Fruit fly (Drosophila melanogaster) whole organism, embryonic: ENCODE measurements around the gene ph-d.

Source experiments
- Bgb ChIP-seq: fragments of 200-800 bp; sonication (Bioruptor generic); IDR thresholded peaks from 2 replicates; pipeline ENCODE4 v1.3.6; 2022; ENCODE audit warnings: missing biosample characterization, missing genetic modification characterization; ENCODE audit not compliant: partially characterized antibody
- CG10267 ChIP-seq: fragments of 200-800 bp; sonication (Bioruptor generic); optimal IDR thresholded peaks from 2 replicates; lab custom pipeline; 2018; ENCODE audit warnings: missing biosample characterization, mild to moderate bottlenecking, missing genetic modification characterization, moderate library complexity
- CG10321 ChIP-seq: fragments of 200-800 bp; sonication (Bioruptor generic); IDR thresholded peaks from 2 replicates; pipeline ENCODE4 v1.3.6; 2022; ENCODE audit warnings: missing biosample characterization, missing genetic modification characterization
- CG10543 ChIP-seq: fragments of 200-800 bp; sonication (Bioruptor generic); optimal IDR thresholded peaks from 3 replicates; lab custom pipeline; 2017; ENCODE audit warnings: missing biosample characterization, mild to moderate bottlenecking, missing genetic modification characterization, moderate library complexity
- CG12104 ChIP-seq: fragments of 200-800 bp; sonication (Bioruptor generic); optimal IDR thresholded peaks from 3 replicates; lab custom pipeline; 2016; ENCODE audit warnings: missing biosample characterization, missing genetic modification characterization
- CG12391 ChIP-seq: fragments of 200-800 bp; sonication (Bioruptor generic); optimal IDR thresholded peaks from 3 replicates; lab custom pipeline; 2018; ENCODE audit warnings: missing biosample characterization, mild to moderate bottlenecking, missing genetic modification characterization, moderate library complexity
- CG12769 ChIP-seq: fragments of 200-800 bp; sonication (Bioruptor generic); optimal IDR thresholded peaks from 2 replicates; lab custom pipeline; 2019; ENCODE audit warnings: missing biosample characterization, mild to moderate bottlenecking, missing genetic modification characterization, moderate library complexity
- CG14050 ChIP-seq: fragments of 200-800 bp; sonication (Bioruptor generic); IDR thresholded peaks from 3 replicates; pipeline ENCODE4 v1.3.6; 2022; ENCODE audit warnings: missing biosample characterization, missing genetic modification characterization
- CG1603 ChIP-seq: fragments of 200-800 bp; sonication (Bioruptor generic); optimal IDR thresholded peaks from 2 replicates; lab custom pipeline; 2019; ENCODE audit warnings: missing biosample characterization, mild to moderate bottlenecking, missing genetic modification characterization, moderate library complexity
- CG34376 ChIP-seq: fragments of 200-800 bp; sonication (Bioruptor generic); optimal IDR thresholded peaks from 2 replicates; lab custom pipeline; 2018; ENCODE audit warnings: missing biosample characterization, mild to moderate bottlenecking, missing genetic modification characterization
- CG3726 ChIP-seq: fragments of 200-800 bp; sonication (Bioruptor generic); IDR thresholded peaks from 3 replicates; pipeline ENCODE4, ENCODE4 v1.3.6; 2022; ENCODE audit warnings: missing biosample characterization, missing genetic modification characterization
- CG43689 ChIP-seq: fragments of 200-800 bp; sonication (Bioruptor generic); IDR thresholded peaks from 2 replicates; pipeline ENCODE4 v1.3.6; 2022; ENCODE audit warnings: missing biosample characterization, missing genetic modification characterization
- Dip3 ChIP-seq: fragments of 200-800 bp; sonication (Bioruptor generic); optimal IDR thresholded peaks from 3 replicates; lab custom pipeline; 2016; ENCODE audit warnings: missing biosample characterization, missing genetic modification characterization
- Drgx ChIP-seq: fragments of 200-800 bp; sonication (Bioruptor generic); IDR thresholded peaks from 2 replicates; pipeline ENCODE4 v1.3.6; 2022; ENCODE audit warnings: missing biosample characterization, missing genetic modification characterization
- ERR ChIP-seq: fragments of 200-800 bp; sonication (Bioruptor generic); optimal IDR thresholded peaks from 2 replicates; lab custom pipeline; 2016; ENCODE audit warnings: missing biosample characterization, missing genetic modification characterization
- Ets65A ChIP-seq: fragments of 200-800 bp; sonication (Bioruptor generic); peaks from one replicate; lab custom pipeline; 2016; ENCODE audit warnings: missing biosample characterization, missing genetic modification characterization
- GATAe ChIP-seq: fragments of 200-800 bp; sonication (Bioruptor generic); conservative IDR thresholded peaks from 2 replicates; pipeline ENCODE4 v1.3.6; 2022; ENCODE audit warnings: missing biosample characterization, missing genetic modification characterization
- Hr78 ChIP-seq, 2 experiments: fragments of 200-800 bp in 1 of 2; fragments of >200 bp in 1 of 2; sonication (Bioruptor generic) in 1 of 2; optimal IDR thresholded peaks; 2 replicates each; lab custom pipeline; 2017 to 2019; ENCODE audit warnings: missing biosample characterization in 2 of 2, missing genetic modification characterization in 2 of 2, mild to moderate bottlenecking in 1 of 2, moderate library complexity in 1 of 2
- Pdp1 ChIP-seq, 2 experiments: fragments of 200-800 bp; sonication (Bioruptor generic); optimal IDR thresholded peaks; 3 replicates each; lab custom pipeline; 2016; ENCODE audit warnings: missing biosample characterization in 2 of 2, missing genetic modification characterization in 2 of 2, mild to moderate bottlenecking in 1 of 2, moderate library complexity in 1 of 2
- Sox102F ChIP-seq: fragments of 200-800 bp; sonication (Bioruptor generic); optimal IDR thresholded peaks from 2 replicates; lab custom pipeline; 2018; ENCODE audit warnings: missing biosample characterization, mild to moderate bottlenecking, missing genetic modification characterization, moderate library complexity
- Xbp1 ChIP-seq: fragments of 200-800 bp; sonication (Bioruptor generic); optimal IDR thresholded peaks from 3 replicates; lab custom pipeline; 2016; ENCODE audit warnings: missing biosample characterization, mild to moderate bottlenecking, missing genetic modification characterization
- ap ChIP-seq: fragments of 200-800 bp; sonication (Bioruptor generic); IDR thresholded peaks from 2 replicates; pipeline ENCODE4 v1.3.6; 2022; ENCODE audit warnings: missing biosample characterization, missing genetic modification characterization
- chinmo ChIP-seq: fragments of 200-800 bp; sonication (Bioruptor generic); IDR thresholded peaks from 4 replicates; pipeline ENCODE4 v1.3.6; 2022; ENCODE audit warnings: missing biosample characterization, missing genetic modification characterization; ENCODE audit not compliant: partially characterized antibody
- ftz-f1 ChIP-seq: fragments of 200-800 bp; sonication (Bioruptor generic); optimal IDR thresholded peaks from 2 replicates; lab custom pipeline; 2016; ENCODE audit warnings: missing biosample characterization, missing genetic modification characterization
- gfzf ChIP-seq: fragments of 200-800 bp; sonication (Bioruptor generic); optimal IDR thresholded peaks from 2 replicates; lab custom pipeline; 2016; ENCODE audit warnings: missing biosample characterization, mild to moderate bottlenecking, missing genetic modification characterization, moderate library complexity
- grn ChIP-seq: fragments of 200-800 bp; sonication (Bioruptor generic); optimal IDR thresholded peaks from 3 replicates; lab custom pipeline; 2017; ENCODE audit warnings: missing biosample characterization, missing genetic modification characterization
- h ChIP-seq: fragments of >200 bp; optimal IDR thresholded peaks from 2 replicates; lab custom pipeline; 2017
- pzg ChIP-seq: fragments of 200-800 bp; sonication (Bioruptor generic); optimal IDR thresholded peaks from 3 replicates; lab custom pipeline; 2018; ENCODE audit warnings: missing biosample characterization, mild to moderate bottlenecking, missing genetic modification characterization, moderate library complexity
- ranshi ChIP-seq: fragments of 200-800 bp; sonication (Bioruptor generic); IDR thresholded peaks from 2 replicates; pipeline ENCODE4 v1.3.6; 2022; ENCODE audit warnings: missing biosample characterization, missing genetic modification characterization
- sd ChIP-seq: fragments of 200-800 bp; sonication (Bioruptor generic); optimal IDR thresholded peaks from 3 replicates; lab custom pipeline; 2018; ENCODE audit warnings: missing biosample characterization, mild to moderate bottlenecking, missing genetic modification characterization, moderate library complexity
- sqz ChIP-seq: fragments of 200-800 bp; sonication (Bioruptor generic); optimal IDR thresholded peaks from 3 replicates; lab custom pipeline; 2018; ENCODE audit warnings: missing biosample characterization, mild to moderate bottlenecking, missing genetic modification characterization
- sr ChIP-seq: fragments of 200-800 bp; sonication (Bioruptor generic); IDR thresholded peaks from 3 replicates; pipeline ENCODE4 v1.3.6; 2022; ENCODE audit warnings: missing biosample characterization, missing genetic modification characterization
- trem ChIP-seq: fragments of 200-800 bp; optimal IDR thresholded peaks from 3 replicates; lab custom pipeline; 2019; ENCODE audit warnings: missing biosample characterization, mild to moderate bottlenecking, missing genetic modification characterization, moderate library complexity
- zen ChIP-seq: fragments of 200-800 bp; sonication (Bioruptor generic); optimal IDR thresholded peaks from 3 replicates; lab custom pipeline; 2018; ENCODE audit warnings: missing biosample characterization, mild to moderate bottlenecking, missing genetic modification characterization, moderate library complexity

The ph-d gene

dm6 chrX:2166129-2166528 is 43.0 kb upstream of the ph-d start (continued):
- TF ChIP-seq ranshi (GFP tag; lab: Robert Waterston, UW) (peak; percentile 61; the same call in 1 of the 2 replicates), zen (no peak), sqz (GFP tag; lab: Kevin White, UChicago) (no peak), CG14050 (GFP tag; lab: Robert Waterston, UW) (peak; percentile 50; the same call in 2 of the 3 replicates), gfzf (GFP tag; lab: Kevin White, UChicago) (no peak), grn (GFP tag; lab: Kevin White, UChicago) (no peak), GATAe (GFP tag; lab: Robert Waterston, UW) (no peak), Xbp1 (GFP tag; lab: Kevin White, UChicago) (peak; percentile 53), pzg (GFP tag; lab: Kevin White, UChicago) (no peak), CG12391 (tag; lab: Kevin White, UChicago) (peak; percentile 52), Bgb (GFP tag; lab: Robert Waterston, UW) (no peak), ap (GFP tag; lab: Robert Waterston, UW) (peak; percentile 38; the same call in 1 of the 2 replicates), Sox102F (peak; percentile 71), trem (no peak), CG43689 (GFP tag; lab: Robert Waterston, UW) (no peak; the same call in 1 of the 2 replicates)

- no peak for TF ChIP-seq CG12104 (GFP tag; lab: Kevin White, UChicago)
- 0 out of 3 replicates have a peak, but pooled peaks have one; percentile 41 for TF ChIP-seq CG3726
- peak; percentile 46 for TF ChIP-seq Ets65A (GFP tag; lab: Kevin White, UChicago)
- peak; percentile 81 for TF ChIP-seq Drgx (GFP tag; lab: Robert Waterston, UW)
- TF ChIP-seq CG1603 (tag; lab: Kevin White, UChicago), result peak; percentile 9
Observed at dm6 chrX:2165394-2165793, 42.3 kb upstream of the ph-d start.

dm6 chrX:2163358-2163757 is 40.3 kb upstream of the ph-d start:
- no peak for TF ChIP-seq Dip3
- TF ChIP-seq ftz-f1 (GFP tag; lab: Kevin White, UChicago), result peak; percentile 22
- peak; percentile 41 for TF ChIP-seq CG10543 (GFP tag; lab: Kevin White, UChicago)
- TF ChIP-seq h (lab: Kevin White, UChicago), result no peak
- peak; percentile 98 for TF ChIP-seq sd (tag; lab: Kevin White, UChicago)
- TF ChIP-seq ERR (GFP tag; lab: Kevin White, UChicago), result no peak
- peak; percentile 45 for TF ChIP-seq CG12769 (tag; lab: Kevin White, UChicago)

dm6 chrX:2162130-2162907 is 39.2 kb upstream of the ph-d start, which contains the start of the genes Cyp4d1 and CG3630:
TSS of gene Cyp4d1 (minus strand) at chrX:2162180.
TSS of gene CG3630 (plus strand) at chrX:2162196.
- TF ChIP-seq Pdp1 (GFP tag; optimal IDR thresholded peaks at IDR 0.05; lab: Kevin White, UChicago) (peak in 1 of 2 experiments; percentile 56), Hr78 (GFP tag; optimal IDR thresholded peaks at IDR 0.05; lab: Kevin White, UChicago) (peak in 1 of 2 experiments; percentile 14), CG10321 (GFP tag; lab: Robert Waterston, UW) (no peak), CG10267 (tag; lab: Kevin White, UChicago) (no peak), chinmo (GFP tag; lab: Robert Waterston, UW) (0 out of 4 replicates have a peak, but pooled peaks have one; percentile 11), CG12769 (tag; lab: Kevin White, UChicago) (peak; percentile 86), CG34376 (GFP tag; lab: Kevin White, UChicago) (peak; percentile 12), sr (GFP tag; lab: Robert Waterston, UW) (0 out of 3 replicates have a peak, but pooled peaks have one; percentile 11), sd (tag; lab: Kevin White, UChicago) (peak; percentile 77)
